Worm (Caenorhabditis elegans) whole organism, young adult: Measurements from ENCODE around the gene R13A5.10.

Source experiments
- F39B2.1 ChIP-seq: fragments of 200-800 bp; sonication (Bioruptor generic); IDR thresholded peaks from 2 replicates; pipeline ENCODE4 v1.3.6; 2022; ENCODE audit warnings: missing genetic modification reagents, missing genetic modification characterization, missing compliant biosample characterization
- F55B11.4 ChIP-seq: sonication (generic microtip); optimal IDR thresholded peaks from 2 replicates; lab custom pipeline; 2016; ENCODE audit warnings: missing compliant biosample characterization, missing genetic modification characterization, borderline replicate concordance; ENCODE audit not compliant: insufficient read depth
- ama-1 ChIP-seq, 3 experiments: fragments of 150-350 bp in 1 of 3; sonication (generic microtip) in 2 of 3; optimal IDR thresholded peaks; 2 replicates each; lab custom pipeline; 2014 to 2018; ENCODE audit warnings: missing biosample characterization in 2 of 3, missing genetic modification characterization in 2 of 3, missing genetic modification reagents in 2 of 3
- ceh-40 ChIP-seq: fragments of 200-800 bp; sonication (Bioruptor generic); IDR thresholded peaks from 2 replicates; pipeline ENCODE4 v1.3.6; 2022; ENCODE audit warnings: missing genetic modification characterization, missing compliant biosample characterization
- die-1 ChIP-seq: sonication (generic microtip); optimal IDR thresholded peaks from 2 replicates; lab custom pipeline; 2016; ENCODE audit warnings: missing genotype, mild to moderate bottlenecking, missing genetic modification characterization, missing compliant biosample characterization
- efl-1 ChIP-seq: fragments of 150-350 bp; optimal IDR thresholded peaks from 2 replicates; lab custom pipeline; 2014; ENCODE audit warnings: missing biosample characterization, missing genetic modification reagents, missing genetic modification characterization
- hlh-26 ChIP-seq: fragments of 200-800 bp; sonication (Bioruptor generic); conservative IDR thresholded peaks from 2 replicates; pipeline ENCODE4 v1.3.6; 2022; ENCODE audit warnings: missing genetic modification reagents, missing genetic modification characterization, missing compliant biosample characterization
- lag-1 ChIP-seq: fragments of 200-800 bp; sonication (Bioruptor generic); IDR thresholded peaks from 2 replicates; pipeline ENCODE4 v1.3.6; 2022; ENCODE audit warnings: missing genetic modification reagents, missing genetic modification characterization, missing compliant biosample characterization
- lin-40 ChIP-seq: sonication (generic microtip); optimal IDR thresholded peaks from 2 replicates; lab custom pipeline; 2016; ENCODE audit warnings: missing genetic modification characterization, mild to moderate bottlenecking, missing compliant biosample characterization, missing genotype, missing genetic modification reagents
- madf-10 ChIP-seq: sonication (generic microtip); optimal IDR thresholded peaks from 2 replicates; lab custom pipeline; 2016; ENCODE audit warnings: mild to moderate bottlenecking, missing genetic modification characterization, missing compliant biosample characterization
- rcor-1 ChIP-seq: fragments of 200-800 bp; sonication (Bioruptor generic); IDR thresholded peaks from 2 replicates; pipeline ENCODE4 v1.3.6; 2022; ENCODE audit warnings: missing genetic modification reagents, missing genetic modification characterization, missing compliant biosample characterization
- rec-8 ChIP-seq, 2 experiments: sonication (generic microtip); optimal IDR thresholded peaks; 2 replicates each; lab custom pipeline; 2016; ENCODE audit warnings: mild to moderate bottlenecking in 2 of 2, missing genetic modification characterization in 2 of 2, missing genetic modification reagents in 2 of 2, missing genotype in 2 of 2, missing biosample characterization in 1 of 2, missing compliant biosample characterization in 1 of 2, moderate library complexity in 1 of 2
- snpc-1.3 ChIP-seq: sonication (generic microtip); optimal IDR thresholded peaks from 2 replicates; lab custom pipeline; 2017; ENCODE audit warnings: missing genetic modification characterization, mild to moderate bottlenecking, missing compliant biosample characterization, antibody characterized with exemption, moderate library complexity, missing genotype, missing genetic modification reagents; ENCODE audit not compliant: insufficient read depth
- unc-130 ChIP-seq: sonication (generic microtip); optimal IDR thresholded peaks from 2 replicates; lab custom pipeline; 2016; ENCODE audit warnings: missing genetic modification reagents, missing genetic modification characterization, missing compliant biosample characterization

ce11 chrIII:7614530-7614929 lies 31.7 kb upstream of the R13A5.10 start, which contains the start of gene T04A6.2:
- no peak for TF ChIP-seq efl-1
- no peak for TF ChIP-seq die-1 (tag; lab: Kevin White, UChicago)
- no peak for TF ChIP-seq madf-10
- no peak for TF ChIP-seq F55B11.4 (tag; lab: Kevin White, UChicago)
- no peak for TF ChIP-seq F39B2.1
- no peak for TF ChIP-seq unc-130 (GFP tag; lab: Kevin White, UChicago)
- no peak for TF ChIP-seq lag-1 (GFP tag; lab: Robert Waterston, UW)
- no peak for TF ChIP-seq snpc-1.3 (tag; lab: Kevin White, UChicago)
- TF ChIP-seq rcor-1: no peak
- no peak for TF ChIP-seq ama-1 (optimal IDR thresholded peaks at IDR 0.05; lab: Kevin White, UChicago)
- TF ChIP-seq ama-1 (GFP tag; optimal IDR thresholded peaks at IDR 0.05; lab: Kevin White, UChicago): no peak
- TF ChIP-seq hlh-26 (GFP tag; lab: Robert Waterston, UW): no peak
- no peak for TF ChIP-seq ceh-40 (GFP tag; lab: Robert Waterston, UW)
- TF ChIP-seq rec-8 (tag; optimal IDR thresholded peaks at IDR 0.05; lab: Kevin White, UChicago): no peak
- no peak for TF ChIP-seq lin-40
